Fruit fly (Drosophila melanogaster): Measurements from ENCODE around the gene CG9801.

dm6 chr3R:8741941-8742340 lies 5.5 kb downstream of the CG9801 start:
- TF ChIP-seq fkh (GFP tag; optimal IDR thresholded peaks at IDR 0.05) (no peak), Gug (GFP tag; IDR thresholded peaks at IDR 0.05) (no peak), CG4318 (GFP tag; optimal IDR thresholded peaks at IDR 0.05) (no peak), dsx (GFP tag; optimal IDR thresholded peaks at IDR 0.05; ENCODE audit: poor library complexity, severe bottlenecking) (no peak), salr (GFP tag; optimal IDR thresholded peaks at IDR 0.05) (no peak), CG3032 (tag; optimal IDR thresholded peaks at IDR 0.05) (no peak), ss (GFP tag; optimal IDR thresholded peaks at IDR 0.05) (no peak), CG6854 (GFP tag; optimal IDR thresholded peaks at IDR 0.05) (no peak)
